Worm (Caenorhabditis elegans) whole organism, young adult: ENCODE results near the gene wbp-11.

Source experiments
- ZK185.1 ChIP-seq: sonication (generic microtip); optimal IDR thresholded peaks from 2 replicates; lab custom pipeline; 2016; ENCODE audit warnings: mild to moderate bottlenecking, missing genetic modification characterization, missing compliant biosample characterization; ENCODE audit not compliant: poor library complexity, severe bottlenecking
- aptf-2 ChIP-seq: fragments of 200-800 bp; sonication (Bioruptor generic); conservative IDR thresholded peaks from 2 replicates; pipeline ENCODE4 v1.3.6; 2022; ENCODE audit warnings: missing genetic modification reagents, missing genetic modification characterization, missing compliant biosample characterization
- attf-5 ChIP-seq: fragments of 200-800 bp; sonication (Bioruptor generic); optimal IDR thresholded peaks from 2 replicates; lab custom pipeline; 2018; ENCODE audit warnings: mild to moderate bottlenecking, missing genetic modification characterization, missing compliant biosample characterization
- efl-1 ChIP-seq: fragments of 150-350 bp; optimal IDR thresholded peaks from 2 replicates; lab custom pipeline; 2014; ENCODE audit warnings: missing biosample characterization, missing genetic modification reagents, missing genetic modification characterization
- hlh-12 ChIP-seq: sonication (generic microtip); optimal IDR thresholded peaks from 2 replicates; lab custom pipeline; 2016; ENCODE audit warnings: missing genetic modification characterization, missing compliant biosample characterization
- lin-40 ChIP-seq: sonication (generic microtip); optimal IDR thresholded peaks from 2 replicates; lab custom pipeline; 2016; ENCODE audit warnings: missing genetic modification characterization, mild to moderate bottlenecking, missing compliant biosample characterization, missing genotype, missing genetic modification reagents
- nfya-1 ChIP-seq: sonication (generic microtip); optimal IDR thresholded peaks from 2 replicates; lab custom pipeline; 2017; ENCODE audit warnings: antibody characterized with exemption, missing compliant biosample characterization, missing genetic modification characterization, borderline replicate concordance; ENCODE audit not compliant: insufficient read depth
- snpc-1.3 ChIP-seq: sonication (generic microtip); optimal IDR thresholded peaks from 2 replicates; lab custom pipeline; 2017; ENCODE audit warnings: missing genetic modification characterization, mild to moderate bottlenecking, missing compliant biosample characterization, antibody characterized with exemption, moderate library complexity, missing genotype, missing genetic modification reagents; ENCODE audit not compliant: insufficient read depth
- somi-1 ChIP-seq: fragments of 200-800 bp; sonication (Bioruptor generic); optimal IDR thresholded peaks from 2 replicates; lab custom pipeline; 2018; ENCODE audit warnings: mild to moderate bottlenecking, missing genetic modification characterization, missing compliant biosample characterization
- ztf-18 ChIP-seq: sonication (generic microtip); optimal IDR thresholded peaks from 2 replicates; lab custom pipeline; 2016; ENCODE audit warnings: missing genotype, mild to moderate bottlenecking, missing genetic modification characterization, missing compliant biosample characterization

- TF ChIP-seq lin-40 (no peak), efl-1 (GFP tag; lab: Kevin White, UChicago) (no peak), somi-1 (GFP tag; lab: Kevin White, UChicago) (no peak), aptf-2 (GFP tag; lab: Robert Waterston, UW) (no peak), nfya-1 (tag; lab: Kevin White, UChicago) (no peak), hlh-12 (tag; lab: Kevin White, UChicago) (no peak), snpc-1.3 (tag; lab: Kevin White, UChicago) (no peak), attf-5 (GFP tag; lab: Kevin White, UChicago) (no peak), ztf-18 (tag; lab: Kevin White, UChicago) (no peak), ZK185.1 (tag; lab: Kevin White, UChicago) (no peak)
Observed at ce11 chrII:10139177-10139640, 33.5 kb upstream of the wbp-11 start, which contains the start of gene asah-2.
